Fruit fly (Drosophila melanogaster) whole organism, larva: Measurements from ENCODE around the gene Teh2.
A peak's percentile ranks its signal among the peaks of the same experiment; 100 is the strongest.

Experiments used
- noc ChIP-seq: fragments of 200-800 bp; sonication (Bioruptor generic); optimal IDR thresholded peaks from 3 replicates; lab custom pipeline; 2019; ENCODE audit warnings: missing biosample characterization, mild to moderate bottlenecking, missing genetic modification characterization, moderate library complexity

Teh2 gene

DNA sequence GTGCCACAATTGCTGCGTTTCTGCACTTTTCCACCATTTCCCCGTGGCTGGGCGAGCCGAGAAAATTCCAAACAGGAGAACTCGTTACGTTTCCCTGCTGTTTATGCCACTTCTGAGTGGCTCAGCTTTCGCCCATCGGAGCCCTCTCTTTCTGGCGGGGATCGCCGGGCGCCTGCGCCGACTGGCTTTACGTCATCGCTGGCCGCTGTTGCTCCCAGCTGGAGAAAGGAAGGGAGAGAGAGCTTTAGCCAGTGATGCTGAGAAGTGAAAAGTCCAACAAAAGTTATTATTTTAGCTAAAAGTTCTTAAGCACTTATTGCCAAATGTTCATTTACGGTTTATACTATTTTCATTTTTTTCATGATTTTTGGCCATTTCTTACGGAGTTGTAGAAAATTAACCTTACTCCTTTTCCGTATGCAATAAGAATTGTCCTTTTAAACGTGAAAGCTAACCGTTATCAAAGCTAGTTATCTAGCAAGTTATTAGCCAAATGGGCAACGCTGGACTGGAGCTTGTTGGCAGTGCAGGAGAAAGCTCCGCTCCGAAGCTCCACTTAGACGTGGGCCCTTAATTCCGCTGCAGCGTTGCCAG is at the start of gene Teh2, which contains the start of gene tipE:
Gene Teh2, minus strand, starts transcription at position 94 of the 594 bp plus-strand sequence.
Gene tipE, plus strand, starts transcription at position 570 of the 594 bp plus-strand sequence.
- TF ChIP-seq noc (tag; lab: Kevin White, UChicago), result no peak

dm6 chr3L:4236097-4236572 is 48.3 kb upstream of the Teh2 start, which contains the start of gene ImpL2:
Gene ImpL2 (minus strand): TSS chr3L:4236147.
- no peak for TF ChIP-seq noc (tag; lab: Kevin White, UChicago)

- TF ChIP-seq noc (tag; lab: Kevin White, UChicago), result no peak
Measured at dm6 chr3L:4233603-4234277, 45.9 kb upstream of the Teh2 start.

- TF ChIP-seq noc (tag; lab: Kevin White, UChicago), result peak; percentile 50
Measured at dm6 chr3L:4232724-4233367, 45.0 kb upstream of the Teh2 start.

DNA sequence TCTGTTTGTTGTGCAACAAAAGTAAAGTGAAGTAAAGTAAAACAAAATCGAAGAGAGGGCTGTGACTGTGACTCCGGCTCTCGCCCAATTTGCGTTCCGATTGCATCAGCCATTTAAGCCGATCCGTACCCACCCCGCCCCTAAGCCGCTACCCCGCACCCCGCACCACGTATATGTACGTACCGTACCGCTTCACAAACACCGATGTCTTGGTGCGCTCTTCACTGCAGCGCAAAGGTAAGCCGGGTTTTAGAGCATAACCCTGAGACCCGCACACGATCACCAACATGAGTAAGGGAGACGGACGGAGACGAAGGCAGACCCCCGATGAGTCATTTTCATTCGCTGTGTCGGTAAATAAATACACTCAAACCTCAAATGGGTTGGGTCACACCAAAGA is 44.4 kb upstream of the Teh2 start:
- TF ChIP-seq noc (tag; lab: Kevin White, UChicago), result no peak

DNA sequence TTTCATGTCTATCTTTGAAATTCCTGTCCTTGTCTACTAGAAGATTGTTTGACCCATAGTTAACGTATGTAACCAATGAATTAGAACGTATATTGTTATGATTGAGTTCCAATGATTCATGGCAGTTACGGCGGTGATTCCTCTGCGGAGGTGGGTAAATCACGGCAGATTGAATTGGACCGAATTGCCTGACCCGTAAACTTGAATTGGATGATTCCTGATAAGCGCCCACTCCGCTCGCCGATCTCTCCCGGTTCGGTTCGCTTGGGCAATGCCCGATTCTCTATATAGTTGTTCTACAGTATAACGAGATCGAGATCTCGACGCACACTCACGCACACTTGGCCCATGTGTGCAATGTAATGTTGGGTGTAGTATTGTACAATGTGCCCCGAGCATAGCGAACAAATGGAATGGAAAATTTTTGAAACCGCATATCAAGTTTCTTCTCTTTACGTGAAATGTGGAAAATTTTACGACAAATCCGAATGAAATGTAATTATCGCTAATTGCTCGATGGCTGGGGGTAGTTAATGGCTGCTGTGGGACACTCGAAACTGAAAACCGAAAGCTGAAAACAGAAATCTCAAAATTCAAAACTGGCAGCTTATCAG is 43.7 kb upstream of the Teh2 start:
- TF ChIP-seq noc (tag; lab: Kevin White, UChicago), result no peak

dm6 chr3L:4230357-4230901 is 42.6 kb upstream of the Teh2 start:
- no peak for TF ChIP-seq noc (tag; lab: Kevin White, UChicago)

- no peak for TF ChIP-seq noc (tag; lab: Kevin White, UChicago)
Measured at dm6 chr3L:4229365-4229967, 41.6 kb upstream of the Teh2 start.

dm6 chr3L:4228187-4228836 is 40.5 kb upstream of the Teh2 start:
- no peak for TF ChIP-seq noc (tag; lab: Kevin White, UChicago)

dm6 chr3L:4227164-4227563 is 39.3 kb upstream of the Teh2 start, which contains the start of gene CG46460:
Gene CG46460 (minus strand): TSS chr3L:4227302.
- no peak for TF ChIP-seq noc (tag; lab: Kevin White, UChicago)

DNA sequence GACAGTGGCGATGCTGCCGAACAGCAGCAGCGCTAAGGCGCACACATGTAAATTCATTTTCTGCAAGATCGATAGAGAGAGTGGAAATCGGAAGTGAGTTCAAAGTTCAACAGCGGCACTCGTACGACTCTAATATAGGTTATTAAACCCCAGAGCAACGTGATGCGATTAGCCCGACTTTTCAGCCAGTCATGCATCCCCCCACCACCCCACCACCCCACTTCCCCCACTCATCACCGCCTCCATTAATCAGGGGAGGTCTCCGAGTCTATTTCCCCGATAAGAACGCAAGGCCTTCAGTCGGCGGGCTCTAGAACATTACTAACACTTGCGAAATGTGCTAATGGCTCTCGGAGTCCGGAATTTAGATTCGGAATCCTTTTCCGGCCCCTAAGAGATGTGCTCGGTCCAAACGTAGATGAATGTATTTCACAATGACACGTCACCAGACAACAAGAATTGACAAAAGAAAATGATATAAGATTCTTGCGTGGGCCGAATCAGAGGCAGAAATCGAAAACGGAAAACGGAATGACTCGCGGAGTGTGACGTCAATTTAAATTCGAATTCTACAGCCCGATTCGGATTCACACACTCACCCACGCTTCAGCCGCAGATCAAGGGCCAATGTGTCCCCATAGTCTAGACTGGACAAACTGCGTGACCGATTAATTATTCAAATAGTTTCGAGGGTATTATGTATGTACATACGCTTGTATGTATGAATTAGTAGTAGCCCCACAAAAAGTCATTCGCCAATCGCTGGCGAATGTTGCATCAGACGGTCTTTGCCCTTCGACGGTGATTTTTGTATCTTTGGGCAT is 38.0 kb upstream of the Teh2 start:
- TF ChIP-seq noc (tag; lab: Kevin White, UChicago), result peak; percentile 7

DNA sequence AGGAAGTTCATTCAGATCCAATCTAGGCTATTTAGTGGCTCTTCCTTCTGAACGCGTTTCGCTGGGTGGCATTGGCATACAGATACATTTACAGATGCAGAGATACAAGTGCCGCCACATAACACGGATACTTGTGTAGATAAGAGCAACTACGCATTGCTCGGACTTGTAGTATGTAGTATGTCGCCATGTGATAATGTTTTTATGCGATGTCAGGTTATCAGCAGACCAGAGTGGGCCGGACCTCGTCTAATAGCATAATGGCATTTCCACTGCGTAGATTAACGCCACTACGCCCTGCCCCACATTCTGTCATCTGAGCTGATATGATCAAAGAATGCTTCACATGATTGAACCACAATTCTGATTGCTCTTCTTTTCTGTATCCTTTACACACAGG is 34.0 kb upstream of the Teh2 start:
- TF ChIP-seq noc (tag; lab: Kevin White, UChicago), result peak; percentile 41

DNA sequence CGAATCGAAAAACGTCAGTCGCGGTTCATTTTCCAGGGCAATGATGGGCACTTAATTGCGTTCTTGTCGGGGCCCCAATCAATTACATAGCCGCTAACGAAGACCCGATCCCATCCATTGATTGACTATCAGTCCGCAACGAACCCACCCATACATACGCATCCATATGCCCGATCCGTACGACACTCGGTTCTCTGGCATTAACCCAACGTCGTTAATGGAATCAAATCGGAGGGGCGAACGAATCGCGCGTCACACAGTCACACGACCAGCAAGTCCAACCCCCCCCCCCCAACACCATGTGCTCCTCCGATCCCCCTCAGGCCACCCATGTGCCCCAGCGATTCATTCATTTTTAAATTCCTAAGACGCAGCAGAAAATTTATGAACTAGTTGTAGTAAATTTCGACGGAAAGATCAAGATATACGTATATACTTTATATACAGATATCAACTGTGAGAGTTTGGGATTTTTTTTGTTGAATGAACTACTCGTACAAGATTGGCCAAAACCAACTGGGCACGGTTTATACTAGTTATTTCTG is 33.5 kb upstream of the Teh2 start:
- TF ChIP-seq noc (tag; lab: Kevin White, UChicago), result peak; percentile 74

DNA sequence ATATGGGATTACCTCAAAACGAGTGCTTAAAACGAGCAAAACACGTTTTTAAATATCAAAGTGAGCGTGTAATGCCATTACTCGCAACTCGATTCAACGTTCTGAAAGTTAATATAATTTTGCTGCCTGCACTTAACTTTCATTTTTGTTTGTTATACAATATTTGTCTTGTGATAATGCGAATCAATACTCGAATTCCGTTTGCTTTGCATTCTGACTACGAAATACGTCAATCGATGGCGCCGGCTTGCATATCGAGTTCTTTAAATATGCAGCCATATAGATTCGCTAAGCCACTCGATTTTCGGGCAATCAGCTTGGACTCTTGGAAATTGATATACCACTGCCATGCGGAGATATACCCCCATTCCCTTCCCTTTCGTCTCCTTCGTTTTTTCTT is 32.9 kb upstream of the Teh2 start:
- no peak for TF ChIP-seq noc (tag; lab: Kevin White, UChicago)
